Worm (Caenorhabditis elegans) whole organism, young adult: ENCODE data around the gene Y54F10AM.11.

Experiments
- attf-6 ChIP-seq: fragments of 200-800 bp; sonication (Bioruptor generic); IDR thresholded peaks from 2 replicates; pipeline ENCODE4 v1.3.6; 2022; ENCODE audit warnings: missing genetic modification reagents, missing genetic modification characterization, missing compliant biosample characterization
- dpl-1 ChIP-seq: fragments of 150-350 bp; optimal IDR thresholded peaks from 2 replicates; lab custom pipeline; 2014; ENCODE audit warnings: missing biosample characterization, missing genetic modification reagents, missing genetic modification characterization
- ets-4 ChIP-seq: fragments of 200-800 bp; sonication (Bioruptor generic); optimal IDR thresholded peaks from 2 replicates; lab custom pipeline; 2018; ENCODE audit warnings: mild to moderate bottlenecking, missing genetic modification characterization, missing compliant biosample characterization
- hlh-26 ChIP-seq: fragments of 200-800 bp; sonication (Bioruptor generic); conservative IDR thresholded peaks from 2 replicates; pipeline ENCODE4 v1.3.6; 2022; ENCODE audit warnings: missing genetic modification reagents, missing genetic modification characterization, missing compliant biosample characterization
- let-526 ChIP-seq: fragments of 200-800 bp; sonication (Bioruptor generic); IDR thresholded peaks from 2 replicates; pipeline ENCODE4 v1.3.6; 2022; ENCODE audit warnings: missing genetic modification reagents, missing genetic modification characterization, missing compliant biosample characterization
- nfya-1 ChIP-seq: sonication (generic microtip); optimal IDR thresholded peaks from 2 replicates; lab custom pipeline; 2017; ENCODE audit warnings: antibody characterized with exemption, missing compliant biosample characterization, missing genetic modification characterization, borderline replicate concordance; ENCODE audit not compliant: insufficient read depth
- pbrm-1 ChIP-seq: fragments of 200-800 bp; sonication (Bioruptor generic); IDR thresholded peaks from 2 replicates; pipeline ENCODE4 v1.3.6; 2022; ENCODE audit warnings: missing genetic modification reagents, missing genetic modification characterization, missing compliant biosample characterization
- pha-4 ChIP-seq: fragments of 150-350 bp; sonication (generic microtip); optimal IDR thresholded peaks from 2 replicates; lab custom pipeline; 2014; ENCODE audit warnings: missing biosample characterization, missing genetic modification reagents, missing genetic modification characterization
- rec-8 ChIP-seq, 2 experiments: sonication (generic microtip); optimal IDR thresholded peaks; 2 replicates each; lab custom pipeline; 2016; ENCODE audit warnings: mild to moderate bottlenecking in 2 of 2, missing genetic modification characterization in 2 of 2, missing genetic modification reagents in 2 of 2, missing genotype in 2 of 2, missing biosample characterization in 1 of 2, missing compliant biosample characterization in 1 of 2, moderate library complexity in 1 of 2
- tbx-9 ChIP-seq: sonication (generic microtip); optimal IDR thresholded peaks from 2 replicates; lab custom pipeline; 2016; ENCODE audit warnings: borderline replicate concordance, missing genetic modification characterization, inconsistent platforms, missing compliant biosample characterization

DNA sequence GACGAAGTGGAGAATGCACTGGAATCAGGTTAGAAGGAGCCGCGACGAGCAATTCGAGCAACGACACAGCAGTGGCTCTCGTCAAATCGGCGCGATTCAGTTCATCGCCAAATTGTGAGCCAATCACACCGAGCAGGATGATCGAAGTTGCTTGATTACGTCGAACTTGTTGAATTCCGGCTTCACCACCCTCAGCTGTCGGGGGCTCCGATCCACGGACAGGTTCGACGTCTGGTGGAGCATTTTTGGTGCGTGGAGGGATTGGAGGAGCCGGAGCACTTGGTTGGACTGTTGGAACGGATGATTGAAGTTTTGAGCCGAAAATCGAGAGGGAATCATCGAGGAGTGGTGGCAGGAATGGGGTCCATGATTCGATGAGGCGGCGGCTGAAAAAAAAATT lies 48.3 kb downstream of the Y54F10AM.11 start:
- TF ChIP-seq ets-4 (GFP tag; lab: Kevin White, UChicago) (no peak), hlh-26 (GFP tag; lab: Robert Waterston, UW) (no peak), pha-4 (tag; lab: Kevin White, UChicago) (no peak), dpl-1 (GFP tag; lab: Kevin White, UChicago) (no peak), pbrm-1 (GFP tag; lab: Robert Waterston, UW) (no peak), tbx-9 (tag; lab: Kevin White, UChicago) (no peak), let-526 (GFP tag; lab: Robert Waterston, UW) (no peak), attf-6 (no peak), nfya-1 (tag; lab: Kevin White, UChicago) (no peak), rec-8 (tag; optimal IDR thresholded peaks at IDR 0.05; lab: Kevin White, UChicago) (no peak)
